Fruit fly (Drosophila melanogaster) S2 (cell line): ENCODE results near the gene Arpc2.

Source experiments
- CG8478 ChIP-seq: fragments of >200 bp; optimal IDR thresholded peaks from 2 replicates; lab custom pipeline; 2018
- CTCF ChIP-seq, 2 experiments: fragments of >200 bp; optimal IDR thresholded peaks; 2 replicates each; lab custom pipeline; 2018

DNA sequence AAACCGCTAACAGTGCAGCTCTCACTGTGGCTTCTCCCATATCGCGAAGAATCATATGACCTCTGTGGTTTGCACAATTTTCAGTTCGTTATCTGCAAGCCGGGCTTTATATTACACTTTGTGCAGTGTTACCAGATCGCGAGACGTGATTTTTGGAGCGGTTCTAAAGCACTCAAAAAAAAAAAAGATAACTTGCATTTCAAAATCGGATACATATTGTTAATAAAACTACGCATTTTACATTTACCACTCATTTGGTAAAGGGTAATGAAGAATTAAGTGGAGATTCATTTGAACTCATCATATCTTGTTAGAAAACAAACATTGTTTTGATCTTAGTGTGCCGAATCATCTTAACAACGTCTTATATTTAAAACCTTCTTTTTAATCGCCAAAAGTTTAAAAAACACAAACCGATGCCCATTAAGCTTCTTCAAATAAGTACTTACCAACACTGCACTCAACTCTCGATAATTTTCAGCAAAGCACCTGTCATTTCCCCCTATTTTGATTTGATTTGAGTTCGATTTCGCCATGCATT, 46.5 kb downstream of the Arpc2 start, which contains the start of gene CG2493:
- TF ChIP-seq CG8478 (lab: Kevin White, UChicago) (no peak), CTCF (optimal IDR thresholded peaks at IDR 0.05; lab: Kevin White, UChicago) (no peak)
